Worm (Caenorhabditis elegans): ENCODE measurements around the gene nhx-5.

The nhx-5 gene

ce11 chrX:10569185-10569584 is 7.6 kb upstream of the nhx-5 start, which contains the start of gene bet-2:
bet-2 (plus strand) TSS chrX:10569273.
- TF ChIP-seq nhr-11 (tag; optimal IDR thresholded peaks at IDR 0.05) (no peak), nhr-12 (tag; optimal IDR thresholded peaks at IDR 0.05) (no peak), mdl-1 (tag; optimal IDR thresholded peaks at IDR 0.05) (no peak), nhr-28 (tag; optimal IDR thresholded peaks at IDR 0.05) (no peak), sea-2 (GFP tag; optimal IDR thresholded peaks at IDR 0.05) (no peak), jun-1 (tag; optimal IDR thresholded peaks at IDR 0.05) (no peak), elt-1 (tag; optimal IDR thresholded peaks at IDR 0.05) (no peak), ama-1 (optimal IDR thresholded peaks at IDR 0.05) (no peak), ceh-82 (tag; optimal IDR thresholded peaks at IDR 0.05) (no peak)

DNA sequence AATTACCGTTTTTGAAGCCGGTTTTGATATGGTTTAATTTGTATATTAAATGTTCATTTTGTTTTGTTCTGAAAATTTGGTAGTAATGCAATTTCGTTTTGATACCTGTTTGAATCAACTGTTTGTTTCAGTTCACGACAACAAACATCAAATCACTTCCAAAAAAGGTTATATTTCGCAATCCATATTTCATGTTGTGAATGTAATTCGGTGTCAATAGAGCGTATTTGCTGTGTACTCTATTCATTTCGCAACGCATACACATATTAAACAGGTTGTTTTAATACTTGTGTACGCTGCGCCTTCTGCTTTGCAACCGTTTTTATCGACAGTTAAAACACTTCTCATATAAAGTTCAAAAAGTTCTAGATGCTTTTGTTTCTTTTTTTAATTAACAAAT is 343 bp upstream of the nhx-5 start:
- peak; percentile 20 for TF ChIP-seq nhr-76 (tag; optimal IDR thresholded peaks at IDR 0.05)
- peak; percentile 95 for TF ChIP-seq nhr-25 (tag; optimal IDR thresholded peaks at IDR 0.05)
- no peak for TF ChIP-seq ceh-28 (tag; optimal IDR thresholded peaks at IDR 0.05)
- no peak for TF ChIP-seq tbx-2 (tag; optimal IDR thresholded peaks at IDR 0.05)
- peak; percentile 37 for TF ChIP-seq egl-27 (tag; optimal IDR thresholded peaks at IDR 0.05)
- no peak for TF ChIP-seq mml-1 (tag; optimal IDR thresholded peaks at IDR 0.05)
- TF ChIP-seq ceh-82 (tag; optimal IDR thresholded peaks at IDR 0.05): no peak
- TF ChIP-seq lin-39 (tag; optimal IDR thresholded peaks at IDR 0.05): no peak
- TF ChIP-seq pha-4 (tag; optimal IDR thresholded peaks at IDR 0.05): peak; percentile 90
- peak; percentile 52 for TF ChIP-seq skn-1 (tag; optimal IDR thresholded peaks at IDR 0.05)
- TF ChIP-seq lin-15B (tag; optimal IDR thresholded peaks at IDR 0.05): peak; percentile 75
- peak; percentile 44 for TF ChIP-seq snpc-4 (tag; optimal IDR thresholded peaks at IDR 0.05)
- TF ChIP-seq eor-1 (tag; optimal IDR thresholded peaks at IDR 0.05): no peak
- peak; percentile 29 for TF ChIP-seq nhr-43 (tag; optimal IDR thresholded peaks at IDR 0.05; ENCODE audit: poor library complexity, severe bottlenecking)
- no peak for TF ChIP-seq ZK546.5 (tag; optimal IDR thresholded peaks at IDR 0.05)
- peak in 1 of 3 experiments; percentile 73 for TF ChIP-seq elt-3 (tag; optimal IDR thresholded peaks at IDR 0.05)
- TF ChIP-seq elt-2 (tag; optimal IDR thresholded peaks at IDR 0.05): peak; percentile 22
- TF ChIP-seq mdl-1 (tag; optimal IDR thresholded peaks at IDR 0.05): no peak
- TF ChIP-seq nhr-237 (tag; optimal IDR thresholded peaks at IDR 0.05): no peak
- TF ChIP-seq pqm-1 (tag; optimal IDR thresholded peaks at IDR 0.05): peak; percentile 8
- TF ChIP-seq fos-1 (tag; optimal IDR thresholded peaks at IDR 0.05): no peak
- TF ChIP-seq R02D3.7 (tag; optimal IDR thresholded peaks at IDR 0.05): peak; percentile 41
- TF ChIP-seq nhr-23 (tag; optimal IDR thresholded peaks at IDR 0.05): peak; percentile 90
- no peak for TF ChIP-seq fkh-10 (GFP tag; optimal IDR thresholded peaks at IDR 0.05)
- TF ChIP-seq nfya-1 (tag; optimal IDR thresholded peaks at IDR 0.05; ENCODE audit: insufficient read depth): peak; percentile 35
- no peak for TF ChIP-seq aly-2 (tag; optimal IDR thresholded peaks at IDR 0.05)

ce11 chrX:10589465-10589864 is 12.7 kb downstream of the nhx-5 start, which contains the start of gene F57C7.4:
F57C7.4 (minus strand) TSS chrX:10589565.
- TF ChIP-seq lin-15B (tag; optimal IDR thresholded peaks at IDR 0.05) (no peak), nhr-237 (tag; optimal IDR thresholded peaks at IDR 0.05) (no peak), jun-1 (tag; optimal IDR thresholded peaks at IDR 0.05) (no peak), fos-1 (tag; optimal IDR thresholded peaks at IDR 0.05) (no peak), ztf-11 (tag; optimal IDR thresholded peaks at IDR 0.05) (no peak), fkh-2 (tag; optimal IDR thresholded peaks at IDR 0.05) (no peak), nhr-76 (tag; optimal IDR thresholded peaks at IDR 0.05) (no peak), pha-4 (tag; optimal IDR thresholded peaks at IDR 0.05) (no peak), hmg-11 (tag; optimal IDR thresholded peaks at IDR 0.05) (no peak), unc-39 (tag; optimal IDR thresholded peaks at IDR 0.05) (no peak), egl-5 (tag; optimal IDR thresholded peaks at IDR 0.05) (no peak)

DNA sequence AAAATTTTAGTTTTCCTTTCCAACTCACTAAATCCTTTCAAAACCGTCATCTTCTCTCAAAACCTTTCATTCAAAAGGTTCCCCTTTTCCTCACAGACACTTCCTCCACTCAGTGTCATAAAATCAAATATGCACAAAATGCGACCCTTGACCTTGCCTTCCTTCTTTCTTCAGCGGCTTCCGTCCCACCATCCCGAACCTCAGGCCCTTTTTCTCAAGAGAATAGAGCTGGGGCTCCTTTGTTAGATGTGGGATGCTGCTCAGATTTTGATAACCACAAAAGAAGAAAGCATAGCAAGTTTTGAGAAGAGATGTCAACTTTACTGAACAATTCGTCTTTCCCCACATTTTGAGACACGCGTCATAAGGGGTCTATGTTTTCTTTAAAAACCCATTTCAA is 14.0 kb downstream of the nhx-5 start:
- TF ChIP-seq egl-27 (tag; optimal IDR thresholded peaks at IDR 0.05) (no peak), sea-2 (GFP tag; optimal IDR thresholded peaks at IDR 0.05) (no peak), fkh-10 (GFP tag; optimal IDR thresholded peaks at IDR 0.05) (peak; percentile 67), elt-2 (tag; optimal IDR thresholded peaks at IDR 0.05) (no peak), ceh-16 (tag; optimal IDR thresholded peaks at IDR 0.05) (no peak), fkh-2 (tag; optimal IDR thresholded peaks at IDR 0.05) (no peak)
